Fruit fly (Drosophila melanogaster): ENCODE measurements around the gene CG4995.

Gene CG4995

DNA sequence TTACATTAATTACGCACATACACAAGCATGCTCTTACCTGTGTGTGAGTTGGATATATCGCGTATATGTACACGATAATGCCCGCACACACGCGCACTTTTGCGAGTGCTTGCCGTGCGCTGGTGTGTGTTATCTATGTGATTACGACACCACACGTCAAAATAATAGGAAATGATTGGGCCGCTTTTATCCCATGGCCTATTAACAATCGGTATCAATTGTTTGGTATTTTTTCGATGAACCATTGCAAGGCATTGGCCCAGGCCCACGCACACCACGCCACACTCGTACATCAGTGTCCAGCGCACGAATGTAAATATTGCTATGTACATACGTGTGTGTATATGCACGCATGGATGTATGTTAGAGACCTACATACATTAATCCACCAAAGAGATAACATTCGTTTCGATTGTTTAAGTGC lies 12.6 kb downstream of the CG4995 start (continued):
- TF ChIP-seq bsh (GFP tag; optimal IDR thresholded peaks at IDR 0.05) (peak; percentile 43 to 48), crol (GFP tag; IDR thresholded peaks at IDR 0.05) (no peak), Doc3 (GFP tag; IDR thresholded peaks at IDR 0.05; ENCODE audit: partially characterized antibody) (0 out of 3 replicates have a peak, but pooled peaks have one; percentile 11), ewg (GFP tag; optimal IDR thresholded peaks at IDR 0.05) (peak; percentile 26), Vsx1 (GFP tag; optimal IDR thresholded peaks at IDR 0.05) (peak; percentile 75), CG1529 (GFP tag; optimal IDR thresholded peaks at IDR 0.05) (peak; percentile 62), CG1602 (GFP tag; optimal IDR thresholded peaks at IDR 0.05) (no peak), CG43689 (GFP tag; IDR thresholded peaks at IDR 0.05) (no peak), CG11085 (GFP tag; IDR thresholded peaks at IDR 0.05) (no peak), Hr39 (optimal IDR thresholded peaks at IDR 0.05) (no peak), CG32772 (GFP tag; IDR thresholded peaks at IDR 0.05) (no peak), CG8281 (tag; optimal IDR thresholded peaks at IDR 0.05) (peak; percentile 23), CG16815 (GFP tag; optimal IDR thresholded peaks at IDR 0.05) (no peak), fd102C (GFP tag; optimal IDR thresholded peaks at IDR 0.05) (peak; percentile 17), eve (GFP tag; optimal IDR thresholded peaks at IDR 0.05) (peak in 1 of 2 experiments; percentile 95), HLHmδ (GFP tag; optimal IDR thresholded peaks at IDR 0.05) (peak; percentile 93), CG14860 (GFP tag; IDR thresholded peaks at IDR 0.05; ENCODE audit: partially characterized antibody) (no peak), Hmx (GFP tag; optimal IDR thresholded peaks at IDR 0.05) (no peak), GATAe (GFP tag; conservative IDR thresholded peaks at IDR 0.05) (peak; percentile 93), repo (GFP tag; optimal IDR thresholded peaks at IDR 0.05) (peak; percentile 23), MESR4 (GFP tag; optimal IDR thresholded peaks at IDR 0.05) (peak; percentile 70), tap (tag; optimal IDR thresholded peaks at IDR 0.05) (peak; percentile 34), Side (GFP tag; optimal IDR thresholded peaks at IDR 0.05) (peak; percentile 67), Deaf1 (tag; optimal IDR thresholded peaks at IDR 0.05) (peak; percentile 40), CG34224 (GFP tag; IDR thresholded peaks at IDR 0.05; ENCODE audit: partially characterized antibody) (peak; percentile 66), Atf-2 (GFP tag; optimal IDR thresholded peaks at IDR 0.05) (peak; percentile 41), CG31365 (tag; optimal IDR thresholded peaks at IDR 0.05) (no peak), inv (GFP tag; IDR thresholded peaks at IDR 0.05; ENCODE audit: partially characterized antibody) (no peak), CG12071 (GFP tag; optimal IDR thresholded peaks at IDR 0.05) (no peak), CG4424 (GFP tag; optimal IDR thresholded peaks at IDR 0.05) (peak; percentile 36), Ptx1 (GFP tag; IDR thresholded peaks at IDR 0.05) (peak; percentile 35; the same call in 1 of the 2 replicates), CG13287 (GFP tag; IDR thresholded peaks at IDR 0.05; ENCODE audit: partially characterized antibody) (peak; percentile 81), pho (GFP tag; optimal IDR thresholded peaks at IDR 0.05) (peak; percentile 18), NC2α (GFP tag; optimal IDR thresholded peaks at IDR 0.05) (no peak), Ssrp (tag; optimal IDR thresholded peaks at IDR 0.05) (no peak), sens-2 (GFP tag; IDR thresholded peaks at IDR 0.05) (no peak), CG4282 (GFP tag; optimal IDR thresholded peaks at IDR 0.05) (no peak), Bdp1 (GFP tag; optimal IDR thresholded peaks at IDR 0.05) (no peak), gro (GFP tag; optimal IDR thresholded peaks at IDR 0.05) (peak; percentile 82), CG2889 (GFP tag; IDR thresholded peaks at IDR 0.05) (no peak), CG32767 (GFP tag; IDR thresholded peaks at IDR 0.05) (peak; percentile 59; the same call in 1 of the 2 replicates), CG4328 (GFP tag; optimal IDR thresholded peaks at IDR 0.05) (peak; percentile 88), CG10543 (GFP tag; optimal IDR thresholded peaks at IDR 0.05) (peak; percentile 97), row (GFP tag; IDR thresholded peaks at IDR 0.05) (peak; percentile 70; the same call in 2 of the 3 replicates), HLH4C (GFP tag; IDR thresholded peaks at IDR 0.05; ENCODE audit: partially characterized antibody) (no peak), Myb (GFP tag; optimal IDR thresholded peaks at IDR 0.05) (peak; percentile 9), CG13123 (GFP tag; optimal IDR thresholded peaks at IDR 0.05) (peak; percentile 30), CG13894 (tag; optimal IDR thresholded peaks at IDR 0.05) (peak; percentile 93), rib (GFP tag; IDR thresholded peaks at IDR 0.05) (peak; percentile 79; the same call in 1 of the 2 replicates), cwo (GFP tag; optimal IDR thresholded peaks at IDR 0.05) (peak; percentile 61), Nf-YC (tag; optimal IDR thresholded peaks at IDR 0.05) (peak; percentile 74)
